Worm (Caenorhabditis elegans): ENCODE data around the gene nex-4.

DNA sequence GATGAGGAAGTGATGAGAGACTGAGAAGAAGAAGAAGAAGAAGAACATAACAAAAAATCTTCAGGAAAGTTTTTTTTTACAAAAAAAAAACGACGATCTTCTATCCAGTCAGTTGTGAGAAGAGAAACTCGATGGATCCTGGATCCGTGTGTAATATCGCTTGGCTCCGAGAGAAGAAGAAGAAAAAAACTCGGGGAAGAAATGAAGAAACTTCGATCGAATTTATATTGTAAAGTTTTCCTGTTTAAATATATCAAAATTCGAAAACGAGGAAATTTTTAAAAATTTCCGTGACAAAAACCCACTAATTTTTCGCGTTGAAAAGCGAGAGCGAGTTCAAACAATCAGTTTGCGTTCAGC lies 27.9 kb upstream of the nex-4 start, which contains the start of gene adss-1:
- no peak for TF ChIP-seq fos-1 (tag; optimal IDR thresholded peaks at IDR 0.05)
- TF ChIP-seq nhr-76 (tag; optimal IDR thresholded peaks at IDR 0.05): no peak
- TF ChIP-seq snpc-4 (tag; optimal IDR thresholded peaks at IDR 0.05): no peak
- no peak for TF ChIP-seq lin-39 (tag; optimal IDR thresholded peaks at IDR 0.05)
- TF ChIP-seq nhr-11 (tag; optimal IDR thresholded peaks at IDR 0.05): no peak
- TF ChIP-seq R02D3.7 (tag; optimal IDR thresholded peaks at IDR 0.05): no peak
- TF ChIP-seq nhr-237 (tag; optimal IDR thresholded peaks at IDR 0.05): no peak
- TF ChIP-seq lin-15B (tag; optimal IDR thresholded peaks at IDR 0.05): no peak
- no peak for TF ChIP-seq lsy-12 (tag; optimal IDR thresholded peaks at IDR 0.05)

All from whole organism, L3 larva.